Worm (Caenorhabditis elegans) whole organism, midembryonic: ENCODE results near the gene ule-5.

ENCODE experiments used
- T22C8.4 ChIP-seq: fragments of 200-800 bp; sonication (Bioruptor generic); IDR thresholded peaks from 2 replicates; pipeline ENCODE4 v1.3.6; 2022; ENCODE audit warnings: missing genetic modification characterization, missing compliant biosample characterization
- cog-1 ChIP-seq: sonication (generic microtip); optimal IDR thresholded peaks from 2 replicates; lab custom pipeline; 2016; ENCODE audit warnings: missing genetic modification characterization, missing compliant biosample characterization
- flt-1 ChIP-seq: fragments of 200-800 bp; sonication (Bioruptor generic); IDR thresholded peaks from 2 replicates; pipeline ENCODE4 v1.3.6; 2022; ENCODE audit warnings: missing genetic modification characterization, missing compliant biosample characterization
- klf-2 ChIP-seq: fragments of 200-800 bp; sonication (Bioruptor generic); conservative IDR thresholded peaks from 2 replicates; pipeline ENCODE4 v1.3.6; 2022; ENCODE audit warnings: missing genetic modification reagents, missing genetic modification characterization, missing compliant biosample characterization
- med-1 ChIP-seq: sonication (generic microtip); optimal IDR thresholded peaks from 2 replicates; lab custom pipeline; 2017; ENCODE audit warnings: missing genetic modification characterization, mild to moderate bottlenecking, missing compliant biosample characterization, antibody characterized with exemption, missing genetic modification reagents; ENCODE audit not compliant: insufficient read depth
- ref-1 ChIP-seq: fragments of 200-800 bp; sonication (Bioruptor generic); conservative IDR thresholded peaks from 2 replicates; pipeline ENCODE4 v1.3.6; 2022; ENCODE audit warnings: missing genetic modification reagents, missing genetic modification characterization, missing compliant biosample characterization
- tab-1 ChIP-seq: fragments of 200-800 bp; sonication (Bioruptor generic); IDR thresholded peaks from 2 replicates; pipeline ENCODE4 v1.3.6; 2022; ENCODE audit warnings: missing genetic modification characterization, missing compliant biosample characterization
- ztf-23 ChIP-seq: fragments of 200-800 bp; sonication (Bioruptor generic); IDR thresholded peaks from 2 replicates; pipeline ENCODE4 v1.3.6; 2022; ENCODE audit warnings: missing genetic modification reagents, missing genetic modification characterization, missing compliant biosample characterization
- ztf-29 ChIP-seq: fragments of 200-800 bp; sonication (Bioruptor generic); IDR thresholded peaks from 2 replicates; pipeline ENCODE4 v1.3.6; 2022; ENCODE audit warnings: missing genetic modification reagents, missing genetic modification characterization, missing compliant biosample characterization

DNA sequence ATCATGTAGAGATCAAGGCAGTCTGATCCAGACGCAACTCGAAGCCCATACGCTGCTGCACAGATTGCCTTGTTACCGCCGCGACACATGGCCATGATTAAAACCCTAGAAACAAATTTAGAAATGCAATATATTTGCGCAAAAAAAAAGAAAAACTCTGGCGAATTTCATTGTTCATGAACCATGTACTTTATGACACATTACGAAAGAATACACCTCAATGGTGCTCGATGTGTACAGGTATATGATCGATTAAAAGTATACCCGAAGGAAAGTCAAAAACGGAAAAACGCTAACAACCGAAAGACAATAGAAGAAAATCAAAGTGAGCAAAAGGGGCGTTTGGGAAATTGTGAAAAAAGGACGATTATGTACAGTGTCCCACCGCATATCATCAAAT, 9.4 kb downstream of the ule-5 start, which contains the start of gene Y62H9A.8:
- TF ChIP-seq flt-1 (no peak), ztf-29 (GFP tag; lab: Robert Waterston, UW) (no peak), tab-1 (no peak), ztf-23 (no peak), ref-1 (GFP tag; lab: Robert Waterston, UW) (no peak), klf-2 (no peak), cog-1 (tag; lab: Kevin White, UChicago) (no peak), T22C8.4 (no peak), med-1 (GFP tag; lab: Kevin White, UChicago) (no peak)
